Fruit fly (Drosophila melanogaster) whole organism, embryonic: ENCODE data around the gene morgue.
A peak's percentile ranks its signal among the peaks of the same experiment; 100 is the strongest.

Experiments
- Bdp1 ChIP-seq: fragments of 200-800 bp; sonication (Bioruptor generic); optimal IDR thresholded peaks from 3 replicates; lab custom pipeline; 2016; ENCODE audit warnings: missing biosample characterization, missing genetic modification characterization
- Bgb ChIP-seq: fragments of 200-800 bp; sonication (Bioruptor generic); IDR thresholded peaks from 2 replicates; pipeline ENCODE4 v1.3.6; 2022; ENCODE audit warnings: missing biosample characterization, missing genetic modification characterization; ENCODE audit not compliant: partially characterized antibody
- CG14860 ChIP-seq: fragments of 200-800 bp; sonication (Bioruptor generic); IDR thresholded peaks from 3 replicates; pipeline ENCODE4 v1.3.6; 2022; ENCODE audit warnings: missing biosample characterization, missing genetic modification characterization; ENCODE audit not compliant: partially characterized antibody
- CG15479 ChIP-seq: fragments of 200-800 bp; sonication (Bioruptor generic); optimal IDR thresholded peaks from 3 replicates; lab custom pipeline; 2019; ENCODE audit warnings: missing biosample characterization, mild to moderate bottlenecking, missing genetic modification characterization, moderate library complexity
- CG16813 ChIP-seq: fragments of 200-800 bp; sonication (Bioruptor generic); IDR thresholded peaks from 3 replicates; pipeline ENCODE4 v1.3.6; 2022; ENCODE audit warnings: missing biosample characterization, missing genetic modification characterization; ENCODE audit not compliant: partially characterized antibody
- CG17612 ChIP-seq: fragments of 200-800 bp; sonication (Bioruptor generic); IDR thresholded peaks from 2 replicates; pipeline ENCODE4 v1.3.6; 2022; ENCODE audit warnings: missing biosample characterization, missing genetic modification characterization
- CG32532 ChIP-seq: fragments of 200-800 bp; sonication (Bioruptor generic); IDR thresholded peaks from 2 replicates; pipeline ENCODE4 v1.3.6; 2022; ENCODE audit warnings: missing biosample characterization, missing genetic modification characterization
- CG34224 ChIP-seq: fragments of 200-800 bp; sonication (Bioruptor generic); IDR thresholded peaks from 3 replicates; pipeline ENCODE4 v1.3.6; 2022; ENCODE audit warnings: missing biosample characterization, missing genetic modification characterization; ENCODE audit not compliant: partially characterized antibody
- CG42726 ChIP-seq: fragments of 200-800 bp; sonication (Bioruptor generic); IDR thresholded peaks from 2 replicates; pipeline ENCODE4 v1.3.6; 2022; ENCODE audit warnings: missing biosample characterization, missing genetic modification characterization; ENCODE audit not compliant: partially characterized antibody
- CG4282 ChIP-seq: fragments of 200-800 bp; sonication (Bioruptor generic); optimal IDR thresholded peaks from 2 replicates; lab custom pipeline; 2016; ENCODE audit warnings: missing biosample characterization, missing genetic modification characterization
- CG4328 ChIP-seq: fragments of 200-800 bp; sonication (Bioruptor generic); optimal IDR thresholded peaks from 3 replicates; lab custom pipeline; 2017; ENCODE audit warnings: missing biosample characterization, missing genetic modification reagents, missing genetic modification characterization
- CG6791 ChIP-seq: fragments of 200-800 bp; sonication (Bioruptor generic); IDR thresholded peaks from 3 replicates; pipeline ENCODE4 v1.3.6; 2022; ENCODE audit warnings: missing biosample characterization, missing genetic modification characterization; ENCODE audit not compliant: partially characterized antibody
- CG7928 ChIP-seq: fragments of 200-800 bp; sonication (Bioruptor generic); optimal IDR thresholded peaks from 2 replicates; lab custom pipeline; 2017; ENCODE audit warnings: missing biosample characterization, mild to moderate bottlenecking, missing genetic modification characterization
- CG7963 ChIP-seq: fragments of 200-800 bp; sonication (Bioruptor generic); IDR thresholded peaks from 3 replicates; pipeline ENCODE4 v1.3.6; 2022; ENCODE audit warnings: missing biosample characterization, missing genetic modification characterization; ENCODE audit not compliant: partially characterized antibody
- D19A ChIP-seq: fragments of 200-800 bp; optimal IDR thresholded peaks from 3 replicates; lab custom pipeline; 2019; ENCODE audit warnings: missing biosample characterization, mild to moderate bottlenecking, missing genetic modification characterization, moderate library complexity
- Dll ChIP-seq: fragments of 200-800 bp; sonication (Bioruptor generic); IDR thresholded peaks from 4 replicates; pipeline ENCODE4 v1.3.6; 2022; ENCODE audit warnings: missing biosample characterization, missing genetic modification characterization; ENCODE audit not compliant: partially characterized antibody
- Doc3 ChIP-seq: fragments of 200-800 bp; sonication (Bioruptor generic); IDR thresholded peaks from 3 replicates; pipeline ENCODE4 v1.3.6; 2022; ENCODE audit warnings: missing biosample characterization, missing genetic modification characterization; ENCODE audit not compliant: partially characterized antibody
- HLH4C ChIP-seq: fragments of 200-800 bp; sonication (Bioruptor generic); IDR thresholded peaks from 3 replicates; pipeline ENCODE4 v1.3.6; 2022; ENCODE audit warnings: missing biosample characterization, missing genetic modification characterization; ENCODE audit not compliant: partially characterized antibody
- Hmr ChIP-seq: fragments of 200-800 bp; sonication (Bioruptor generic); optimal IDR thresholded peaks from 3 replicates; lab custom pipeline; 2017; ENCODE audit warnings: mild to moderate bottlenecking, missing biosample characterization, missing genetic modification reagents, missing genetic modification characterization
- Med ChIP-seq: fragments of 200-800 bp; sonication (Bioruptor generic); peaks from one replicate; lab custom pipeline; 2016; ENCODE audit warnings: missing biosample characterization, missing genetic modification characterization, mild to moderate bottlenecking, inconsistent platforms, moderate library complexity
- Opbp ChIP-seq: fragments of 200-800 bp; sonication (Bioruptor generic); IDR thresholded peaks from 3 replicates; pipeline ENCODE4 v1.3.6; 2022; ENCODE audit warnings: missing biosample characterization, missing genetic modification characterization; ENCODE audit not compliant: partially characterized antibody
- Scr ChIP-seq: fragments of 200-800 bp; sonication (Bioruptor generic); IDR thresholded peaks from 2 replicates; pipeline ENCODE4 v1.3.6; 2022; ENCODE audit warnings: missing biosample characterization, missing genetic modification characterization; ENCODE audit not compliant: partially characterized antibody
- Xrp1 ChIP-seq: fragments of 200-800 bp; sonication (Bioruptor generic); IDR thresholded peaks from 2 replicates; pipeline ENCODE4 v1.3.6; 2022; ENCODE audit warnings: missing biosample characterization, missing genetic modification characterization
- amos ChIP-seq: fragments of 200-800 bp; sonication (Bioruptor generic); IDR thresholded peaks from 2 replicates; pipeline ENCODE4 v1.3.6; 2022; ENCODE audit warnings: missing biosample characterization, missing genetic modification characterization; ENCODE audit not compliant: partially characterized antibody
- ato ChIP-seq: fragments of 200-800 bp; sonication (Bioruptor generic); IDR thresholded peaks from 2 replicates; pipeline ENCODE4 v1.3.6; 2022; ENCODE audit warnings: missing biosample characterization, missing genetic modification characterization; ENCODE audit not compliant: partially characterized antibody
- bbx ChIP-seq: fragments of 200-800 bp; sonication (Bioruptor generic); IDR thresholded peaks from 2 replicates; pipeline ENCODE4 v1.3.6; 2022; ENCODE audit warnings: missing biosample characterization, missing genetic modification characterization; ENCODE audit not compliant: partially characterized antibody
- bowl ChIP-seq: fragments of 200-800 bp; sonication (Bioruptor generic); IDR thresholded peaks from 2 replicates; pipeline ENCODE4 v1.3.6; 2022; ENCODE audit warnings: missing biosample characterization, missing genetic modification characterization
- crol ChIP-seq: fragments of 200-800 bp; sonication (Bioruptor generic); IDR thresholded peaks from 2 replicates; pipeline ENCODE4 v1.3.6; 2022; ENCODE audit warnings: missing biosample characterization, missing genetic modification characterization
- gsb ChIP-seq: fragments of 200-800 bp; sonication (Bioruptor generic); IDR thresholded peaks from 2 replicates; pipeline ENCODE4 v1.3.6; 2022; ENCODE audit warnings: missing biosample characterization, missing genetic modification characterization
- hb ChIP-seq: fragments of 200-800 bp; sonication (Bioruptor generic); IDR thresholded peaks from 3 replicates; pipeline ENCODE4 v1.3.6; 2022; ENCODE audit warnings: missing biosample characterization, missing genetic modification characterization; ENCODE audit not compliant: partially characterized antibody
- insv ChIP-seq, 2 experiments: fragments of 200-800 bp; sonication (Bioruptor generic); optimal IDR thresholded peaks; 3 replicates each; lab custom pipeline; 2016 to 2018; ENCODE audit warnings: missing biosample characterization in 2 of 2, missing genetic modification characterization in 2 of 2
- knrl ChIP-seq: fragments of 200-800 bp; sonication (Bioruptor generic); IDR thresholded peaks from 3 replicates; pipeline ENCODE4 v1.3.6; 2022; ENCODE audit warnings: missing biosample characterization, missing genetic modification characterization; ENCODE audit not compliant: partially characterized antibody
- mirr ChIP-seq: fragments of 200-800 bp; sonication (Bioruptor generic); optimal IDR thresholded peaks from 3 replicates; lab custom pipeline; 2018; ENCODE audit warnings: missing biosample characterization, mild to moderate bottlenecking, missing genetic modification characterization
- nau ChIP-seq: fragments of 200-800 bp; sonication (Bioruptor generic); optimal IDR thresholded peaks from 3 replicates; lab custom pipeline; 2017; ENCODE audit warnings: missing biosample characterization, mild to moderate bottlenecking, missing genetic modification characterization, missing genetic modification reagents
- nerfin-2 ChIP-seq: fragments of 200-800 bp; sonication (Bioruptor generic); IDR thresholded peaks from 2 replicates; pipeline ENCODE4 v1.3.6; 2022; ENCODE audit warnings: missing biosample characterization, missing genetic modification characterization; ENCODE audit not compliant: partially characterized antibody
- salm ChIP-seq: fragments of 200-800 bp; sonication (Bioruptor generic); optimal IDR thresholded peaks from 2 replicates; lab custom pipeline; 2018; ENCODE audit warnings: missing biosample characterization, mild to moderate bottlenecking, missing genetic modification characterization
- slbo ChIP-seq: fragments of 200-800 bp; sonication (Bioruptor generic); IDR thresholded peaks from 2 replicates; pipeline ENCODE4 v1.3.6; 2022; ENCODE audit warnings: missing biosample characterization, missing genetic modification characterization
- tgo ChIP-seq: fragments of 200-800 bp; sonication (Bioruptor generic); IDR thresholded peaks from 3 replicates; pipeline ENCODE4 v1.3.6; 2022; ENCODE audit warnings: missing biosample characterization, missing genetic modification characterization
- tna ChIP-seq: fragments of 200-800 bp; sonication (Bioruptor generic); IDR thresholded peaks from 2 replicates; pipeline ENCODE4 v1.3.6; 2022; ENCODE audit warnings: missing biosample characterization, missing genetic modification characterization; ENCODE audit not compliant: partially characterized antibody
- zen ChIP-seq: fragments of 200-800 bp; sonication (Bioruptor generic); optimal IDR thresholded peaks from 3 replicates; lab custom pipeline; 2018; ENCODE audit warnings: missing biosample characterization, mild to moderate bottlenecking, missing genetic modification characterization, moderate library complexity
- zen2 ChIP-seq: fragments of 200-800 bp; sonication (Bioruptor generic); IDR thresholded peaks from 3 replicates; pipeline ENCODE4 v1.3.6; 2022; ENCODE audit warnings: missing biosample characterization, missing genetic modification characterization; ENCODE audit not compliant: partially characterized antibody
- zfh1 ChIP-seq: fragments of 200-800 bp; sonication (Bioruptor generic); IDR thresholded peaks from 3 replicates; pipeline ENCODE4 v1.3.6; 2022; ENCODE audit warnings: missing biosample characterization, missing genetic modification characterization

Gene morgue

dm6 chr2L:4422154-4422553, 22.3 kb downstream of the morgue start (continued):
- TF ChIP-seq gsb (GFP tag; lab: Robert Waterston, UW), result 0 out of 2 replicates have a peak, but pooled peaks have one; percentile 24
- TF ChIP-seq bowl, result no peak
- TF ChIP-seq CG14860 (GFP tag; lab: Robert Waterston, UW), result no peak
- TF ChIP-seq Hmr (GFP tag; lab: Kevin White, UChicago), result peak; percentile 31
- TF ChIP-seq CG32532 (GFP tag; lab: Robert Waterston, UW), result peak; percentile 18; the same call in 1 of the 2 replicates
- no peak for TF ChIP-seq zen (tag; lab: Kevin White, UChicago)
- TF ChIP-seq ato (GFP tag; lab: Robert Waterston, UW), result no peak
- no peak for TF ChIP-seq nau (GFP tag; lab: Kevin White, UChicago)

dm6 chr2L:4418819-4419218, 25.7 kb downstream of the morgue start:
- TF ChIP-seq CG14860 (GFP tag; lab: Robert Waterston, UW) (peak; percentile 59), amos (GFP tag; lab: Robert Waterston, UW) (peak; percentile 67; the same call in 1 of the 2 replicates), Dll (GFP tag; lab: Robert Waterston, UW) (no peak), CG17612 (GFP tag; lab: Robert Waterston, UW) (no peak), Opbp (GFP tag; lab: Robert Waterston, UW) (peak; percentile 69; the same call in 2 of the 3 replicates), bbx (GFP tag; lab: Robert Waterston, UW) (peak; percentile 67), zfh1 (GFP tag; lab: Robert Waterston, UW) (no peak), Bgb (peak; percentile 76), Med (GFP tag; lab: Kevin White, UChicago) (no peak), CG7928 (GFP tag; lab: Kevin White, UChicago) (no peak), CG42726 (peak; percentile 55), crol (peak; percentile 54; the same call in 1 of the 2 replicates), D19A (peak; percentile 22), CG4328 (GFP tag; lab: Kevin White, UChicago) (no peak), Xrp1 (GFP tag; lab: Robert Waterston, UW) (no peak), CG16813 (GFP tag; lab: Robert Waterston, UW) (peak; percentile 50; the same call in 2 of the 3 replicates), CG4282 (GFP tag; lab: Kevin White, UChicago) (no peak), slbo (GFP tag; lab: Robert Waterston, UW) (0 out of 2 replicates have a peak, but pooled peaks have one; percentile 4), Bdp1 (GFP tag; lab: Kevin White, UChicago) (peak; percentile 93), nerfin-2 (GFP tag; lab: Robert Waterston, UW) (peak; percentile 46; the same call in 1 of the 2 replicates), knrl (peak; percentile 42; the same call in 1 of the 3 replicates), Scr (GFP tag; lab: Robert Waterston, UW) (peak; percentile 52), HLH4C (GFP tag; lab: Robert Waterston, UW) (peak; percentile 68), insv (GFP tag; optimal IDR thresholded peaks at IDR 0.05; lab: Kevin White, UChicago) (no peak), hb (peak; percentile 50; the same call in 1 of the 3 replicates), salm (tag; lab: Kevin White, UChicago) (no peak), CG15479 (peak; percentile 24), tgo (GFP tag; lab: Robert Waterston, UW) (no peak), CG6791 (GFP tag; lab: Robert Waterston, UW) (peak; percentile 77), CG7963 (GFP tag; lab: Robert Waterston, UW) (peak; percentile 51; the same call in 2 of the 3 replicates), Doc3 (GFP tag; lab: Robert Waterston, UW) (0 out of 3 replicates have a peak, but pooled peaks have one; percentile 22), ato (GFP tag; lab: Robert Waterston, UW) (peak; percentile 37; the same call in 1 of the 2 replicates), mirr (no peak), CG34224 (GFP tag; lab: Robert Waterston, UW) (0 out of 3 replicates have a peak, but pooled peaks have one; percentile 35), tna (GFP tag; lab: Robert Waterston, UW) (peak; percentile 21; the same call in 1 of the 2 replicates), zen2 (GFP tag; lab: Robert Waterston, UW) (peak; percentile 42; the same call in 2 of the 3 replicates)
